Fruit fly (Drosophila melanogaster): ENCODE data around the gene CG3226.

CG3226 gene

DNA sequence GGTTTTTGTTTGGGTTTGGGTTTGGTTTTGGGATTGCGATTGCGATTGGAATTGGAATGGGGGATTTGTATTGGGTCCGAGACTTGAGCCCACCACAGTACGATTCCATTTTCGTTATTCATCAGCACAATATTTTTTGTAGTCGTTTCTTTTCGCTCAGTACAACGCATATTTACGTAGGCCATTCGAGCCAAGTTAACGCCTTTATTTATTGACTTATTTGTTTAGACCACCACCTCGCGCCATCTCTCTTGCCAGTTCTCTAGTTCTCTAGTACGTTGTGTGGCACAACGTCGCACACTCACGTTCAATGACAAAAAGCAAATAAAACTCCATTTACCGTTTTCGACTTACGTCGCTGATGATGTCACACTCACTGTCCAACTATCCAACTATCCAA lies 49.3 kb downstream of the CG3226 start (continued):
- TF ChIP-seq CG9797 (GFP tag; optimal IDR thresholded peaks at IDR 0.05): no peak
- no peak for TF ChIP-seq kah (GFP tag; optimal IDR thresholded peaks at IDR 0.05)
- TF ChIP-seq z (GFP tag; IDR thresholded peaks at IDR 0.05): no peak
- TF ChIP-seq CG18764 (GFP tag; optimal IDR thresholded peaks at IDR 0.05): no peak
- no peak for TF ChIP-seq aop (GFP tag; IDR thresholded peaks at IDR 0.05)
- TF ChIP-seq zfh2 (GFP tag; optimal IDR thresholded peaks at IDR 0.05): no peak
- no peak for TF ChIP-seq Hr51 (GFP tag; optimal IDR thresholded peaks at IDR 0.05)

Measured in whole organism, embryonic.